Worm (Caenorhabditis elegans) whole organism, L1 larva: ENCODE data around the gene unc-16.

Experiments used
- F16B12.6 ChIP-seq: fragments of 150-350 bp; optimal IDR thresholded peaks from 2 replicates; lab custom pipeline; 2014; ENCODE audit warnings: missing biosample characterization, missing genetic modification characterization
- Y116A8C.19 ChIP-seq: sonication (generic microtip); optimal IDR thresholded peaks from 2 replicates; lab custom pipeline; 2016; ENCODE audit warnings: missing compliant biosample characterization, missing genetic modification characterization, borderline replicate concordance
- alr-1 ChIP-seq: fragments of 200-800 bp; sonication (Bioruptor generic); optimal IDR thresholded peaks from 2 replicates; lab custom pipeline; 2018; ENCODE audit warnings: borderline replicate concordance, mild to moderate bottlenecking, missing genetic modification characterization, missing compliant biosample characterization
- aly-2 ChIP-seq: fragments of 150-350 bp; optimal IDR thresholded peaks from 2 replicates; lab custom pipeline; 2014; ENCODE audit warnings: missing biosample characterization, missing genetic modification characterization
- blmp-1 ChIP-seq: fragments of 150-350 bp; optimal IDR thresholded peaks from 2 replicates; lab custom pipeline; 2014; ENCODE audit warnings: missing biosample characterization, missing genetic modification characterization
- ceh-8 ChIP-seq: fragments of 200-800 bp; sonication (Bioruptor generic); optimal IDR thresholded peaks from 2 replicates; lab custom pipeline; 2018; ENCODE audit warnings: mild to moderate bottlenecking, missing genetic modification characterization, moderate library complexity, missing compliant biosample characterization
- ceh-82 ChIP-seq, 3 experiments: fragments of 150-350 bp in 1 of 3; sonication (generic microtip) in 2 of 3; optimal IDR thresholded peaks; 2 replicates each; lab custom pipeline; 2014 to 2017; ENCODE audit warnings: missing biosample characterization in 3 of 3, missing genetic modification characterization in 3 of 3
- ceh-88 ChIP-seq: fragments of 200-800 bp; sonication (Bioruptor generic); IDR thresholded peaks from 2 replicates; pipeline ENCODE4 v1.3.6; 2022; ENCODE audit warnings: missing genetic modification characterization, missing compliant biosample characterization
- ceh-90 ChIP-seq: sonication (generic microtip); optimal IDR thresholded peaks from 2 replicates; lab custom pipeline; 2016; ENCODE audit warnings: missing genetic modification characterization, missing compliant biosample characterization
- dpl-1 ChIP-seq, 3 experiments: fragments of 150-350 bp in 2 of 3; sonication (generic microtip) in 1 of 3; optimal IDR thresholded peaks; 2 replicates each; lab custom pipeline; 2014 to 2017; ENCODE audit warnings: missing biosample characterization in 3 of 3, missing genetic modification characterization in 3 of 3, missing genetic modification reagents in 3 of 3
- dsc-1 ChIP-seq: sonication (generic microtip); optimal IDR thresholded peaks from 2 replicates; lab custom pipeline; 2016; ENCODE audit warnings: mild to moderate bottlenecking, missing genetic modification characterization, missing compliant biosample characterization
- elt-3 ChIP-seq, 6 experiments: fragments of 150-350 bp in 1 of 6; sonication (generic microtip); optimal IDR thresholded peaks; 2 replicates each; lab custom pipeline; 2017 to 2018; ENCODE audit warnings: missing biosample characterization in 6 of 6, missing genetic modification characterization in 6 of 6, inconsistent platforms in 1 of 6
- ets-5 ChIP-seq: fragments of 200-800 bp; sonication (Bioruptor generic); IDR thresholded peaks from 2 replicates; pipeline ENCODE4 v1.3.6; 2022; ENCODE audit warnings: missing genetic modification characterization, missing compliant biosample characterization
- fkh-10 ChIP-seq: sonication (generic microtip); optimal IDR thresholded peaks from 2 replicates; lab custom pipeline; 2017; ENCODE audit warnings: missing biosample characterization, missing genetic modification reagents, missing genetic modification characterization
- fkh-8 ChIP-seq: sonication (generic microtip); optimal IDR thresholded peaks from 2 replicates; lab custom pipeline; 2016; ENCODE audit warnings: mild to moderate bottlenecking, missing genetic modification characterization, missing compliant biosample characterization
- fos-1 ChIP-seq: fragments of 150-350 bp; optimal IDR thresholded peaks from 2 replicates; lab custom pipeline; 2014; ENCODE audit warnings: missing biosample characterization, missing genetic modification characterization
- grh-1 ChIP-seq: fragments of 200-800 bp; sonication (Bioruptor generic); IDR thresholded peaks from 2 replicates; pipeline ENCODE4 v1.3.6; 2022; ENCODE audit warnings: missing genetic modification reagents, missing genetic modification characterization, missing compliant biosample characterization
- hlh-17 ChIP-seq: fragments of 200-800 bp; sonication (Bioruptor generic); optimal IDR thresholded peaks from 2 replicates; lab custom pipeline; 2018; ENCODE audit warnings: missing genetic modification characterization, mild to moderate bottlenecking, missing compliant biosample characterization, moderate library complexity, borderline replicate concordance
- irx-1 ChIP-seq: sonication (generic microtip); optimal IDR thresholded peaks from 2 replicates; lab custom pipeline; 2016; ENCODE audit warnings: missing genetic modification characterization, missing compliant biosample characterization
- lin-13 ChIP-seq: fragments of 150-350 bp; optimal IDR thresholded peaks from 2 replicates; lab custom pipeline; 2014; ENCODE audit warnings: missing biosample characterization, missing genetic modification reagents, missing genetic modification characterization
- lin-14 ChIP-seq: fragments of 200-800 bp; sonication (Bioruptor generic); optimal IDR thresholded peaks from 2 replicates; lab custom pipeline; 2018; ENCODE audit warnings: mild to moderate bottlenecking, missing genetic modification characterization, moderate library complexity, missing compliant biosample characterization
- lin-35 ChIP-seq, 2 experiments: fragments of 150-350 bp; optimal IDR thresholded peaks; 2 replicates each; lab custom pipeline; 2014; ENCODE audit warnings: missing biosample characterization in 2 of 2, missing genetic modification characterization in 2 of 2, missing genetic modification reagents in 2 of 2
- lsy-2 ChIP-seq, 2 experiments: fragments of 150-350 bp; optimal IDR thresholded peaks; 2 replicates each; lab custom pipeline; 2014; ENCODE audit warnings: missing biosample characterization in 2 of 2, missing genetic modification characterization in 2 of 2
- mab-9 ChIP-seq: fragments of 200-800 bp; sonication (Bioruptor generic); IDR thresholded peaks from 2 replicates; pipeline ENCODE4 v1.3.6; 2022; ENCODE audit warnings: missing genetic modification reagents, missing genetic modification characterization, missing compliant biosample characterization
- mdl-1 ChIP-seq, 2 experiments: fragments of 150-350 bp; optimal IDR thresholded peaks; 2 replicates each; lab custom pipeline; 2014 to 2017; ENCODE audit warnings: missing biosample characterization in 2 of 2, missing genetic modification characterization in 2 of 2, inconsistent platforms in 1 of 2
- mep-1 ChIP-seq: fragments of 150-350 bp; optimal IDR thresholded peaks from 2 replicates; lab custom pipeline; 2014; ENCODE audit warnings: missing biosample characterization, missing genetic modification characterization
- nhr-12 ChIP-seq: sonication (generic microtip); optimal IDR thresholded peaks from 2 replicates; lab custom pipeline; 2017; ENCODE audit warnings: missing biosample characterization, missing genetic modification characterization
- nhr-20 ChIP-seq: sonication (generic microtip); optimal IDR thresholded peaks from 2 replicates; lab custom pipeline; 2016; ENCODE audit warnings: mild to moderate bottlenecking, missing genetic modification characterization, missing compliant biosample characterization
- nhr-28 ChIP-seq: fragments of 150-350 bp; optimal IDR thresholded peaks from 2 replicates; lab custom pipeline; 2014; ENCODE audit warnings: missing biosample characterization, missing genetic modification characterization
- nhr-47 ChIP-seq: sonication (generic microtip); optimal IDR thresholded peaks from 2 replicates; lab custom pipeline; 2016; ENCODE audit warnings: mild to moderate bottlenecking, missing genetic modification characterization, moderate library complexity, missing compliant biosample characterization
- nhr-71 ChIP-seq: sonication (generic microtip); optimal IDR thresholded peaks from 2 replicates; lab custom pipeline; 2016; ENCODE audit warnings: mild to moderate bottlenecking, missing genetic modification characterization, moderate library complexity, missing compliant biosample characterization
- nhr-76 ChIP-seq: sonication (generic microtip); optimal IDR thresholded peaks from 2 replicates; lab custom pipeline; 2017; ENCODE audit warnings: missing biosample characterization, missing genetic modification characterization
- nhr-77 ChIP-seq: fragments of 150-350 bp; optimal IDR thresholded peaks from 2 replicates; lab custom pipeline; 2014; ENCODE audit warnings: missing biosample characterization, missing genetic modification characterization
- nhr-84 ChIP-seq: sonication (generic microtip); optimal IDR thresholded peaks from 2 replicates; lab custom pipeline; 2017; ENCODE audit warnings: missing biosample characterization, missing genetic modification characterization
- nhr-85 ChIP-seq: sonication (generic microtip); peaks from one replicate; lab custom pipeline; 2016; ENCODE audit warnings: missing genetic modification characterization, inconsistent platforms, missing compliant biosample characterization
- pag-3 ChIP-seq: sonication (generic microtip); optimal IDR thresholded peaks from 2 replicates; lab custom pipeline; 2017; ENCODE audit warnings: missing genetic modification characterization, mild to moderate bottlenecking, missing compliant biosample characterization, antibody characterized with exemption, borderline replicate concordance; ENCODE audit not compliant: insufficient read depth
- pax-3 ChIP-seq: fragments of 200-800 bp; sonication (Bioruptor generic); optimal IDR thresholded peaks from 2 replicates; lab custom pipeline; 2018; ENCODE audit warnings: mild to moderate bottlenecking, missing genetic modification characterization, moderate library complexity, missing compliant biosample characterization
- pqm-1 ChIP-seq: sonication (generic microtip); optimal IDR thresholded peaks from 3 replicates; lab custom pipeline; 2017; ENCODE audit warnings: missing biosample characterization, missing genetic modification characterization
- rnt-1 ChIP-seq: sonication (generic microtip); optimal IDR thresholded peaks from 2 replicates; lab custom pipeline; 2016; ENCODE audit warnings: mild to moderate bottlenecking, missing genetic modification characterization, moderate library complexity, missing compliant biosample characterization
- skn-1 ChIP-seq: fragments of 150-350 bp; optimal IDR thresholded peaks from 2 replicates; lab custom pipeline; 2014; ENCODE audit warnings: missing biosample characterization, missing genetic modification characterization
- snu-23 ChIP-seq: sonication (generic microtip); optimal IDR thresholded peaks from 2 replicates; lab custom pipeline; 2016; ENCODE audit warnings: missing genetic modification characterization, missing compliant biosample characterization
- sox-4 ChIP-seq: sonication (generic microtip); optimal IDR thresholded peaks from 2 replicates; lab custom pipeline; 2016; ENCODE audit warnings: missing genetic modification characterization, missing compliant biosample characterization
- sptf-1 ChIP-seq: fragments of 150-350 bp; optimal IDR thresholded peaks from 2 replicates; lab custom pipeline; 2014; ENCODE audit warnings: missing biosample characterization, missing genetic modification characterization
- sup-37 ChIP-seq: fragments of 200-800 bp; sonication (Bioruptor generic); optimal IDR thresholded peaks from 2 replicates; lab custom pipeline; 2018; ENCODE audit warnings: mild to moderate bottlenecking, missing genetic modification characterization, missing compliant biosample characterization
- tbx-2 ChIP-seq: sonication (generic microtip); optimal IDR thresholded peaks from 2 replicates; lab custom pipeline; 2016; ENCODE audit warnings: missing genetic modification characterization, missing compliant biosample characterization
- unc-30 ChIP-seq: sonication (generic microtip); optimal IDR thresholded peaks from 2 replicates; lab custom pipeline; 2017; ENCODE audit warnings: missing biosample characterization, missing genetic modification characterization
- unc-62 ChIP-seq: fragments of 150-350 bp; optimal IDR thresholded peaks from 2 replicates; lab custom pipeline; 2014; ENCODE audit warnings: missing biosample characterization, missing genetic modification reagents, missing genetic modification characterization
- unc-86 ChIP-seq: sonication (generic microtip); optimal IDR thresholded peaks from 2 replicates; lab custom pipeline; 2016; ENCODE audit warnings: missing genetic modification characterization, missing compliant biosample characterization
- unc-98 ChIP-seq: fragments of 200-800 bp; sonication (Bioruptor generic); IDR thresholded peaks from 2 replicates; pipeline ENCODE4 v1.3.6; 2022; ENCODE audit warnings: missing genetic modification characterization, missing compliant biosample characterization
- xbp-1 ChIP-seq: sonication (generic microtip); optimal IDR thresholded peaks from 2 replicates; lab custom pipeline; 2016; ENCODE audit warnings: missing genetic modification characterization, missing compliant biosample characterization
- zip-4 ChIP-seq: fragments of 200-800 bp; sonication (Bioruptor generic); optimal IDR thresholded peaks from 2 replicates; lab custom pipeline; 2018; ENCODE audit warnings: mild to moderate bottlenecking, missing genetic modification characterization, moderate library complexity, missing compliant biosample characterization
- ztf-11 ChIP-seq, 2 experiments: sonication (generic microtip); optimal IDR thresholded peaks; 2 replicates each; lab custom pipeline; 2016 to 2017; ENCODE audit warnings: missing genetic modification characterization in 2 of 2, missing biosample characterization in 1 of 2, missing compliant biosample characterization in 1 of 2
- ztf-4 ChIP-seq: fragments of 150-350 bp; optimal IDR thresholded peaks from 2 replicates; lab custom pipeline; 2014; ENCODE audit warnings: missing biosample characterization, missing genetic modification characterization

The unc-16 gene

DNA sequence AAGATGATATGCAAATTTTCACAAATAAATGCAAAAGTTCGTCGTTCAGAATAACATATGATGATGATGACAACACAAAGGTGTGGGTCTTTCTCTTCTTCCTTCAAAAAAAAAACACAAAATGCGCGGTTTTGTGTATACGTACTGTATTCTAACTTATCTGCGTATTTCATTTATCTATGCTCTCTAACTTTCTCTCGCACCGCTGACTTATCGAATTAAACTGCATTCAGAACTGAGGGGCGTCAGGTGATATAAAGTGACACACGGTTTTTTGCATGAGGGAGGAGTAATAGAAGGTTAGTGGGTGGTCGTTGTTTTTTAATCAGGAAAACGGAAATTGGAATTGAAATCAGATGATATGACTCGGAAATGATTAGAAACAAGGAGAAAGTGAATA lies 45.8 kb upstream of the unc-16 start, which contains the start of gene sod-4 (continued):
- TF ChIP-seq lin-35 (GFP tag; optimal IDR thresholded peaks at IDR 0.05; lab: Kevin White, UChicago): peak in 1 of 2 experiments; percentile 77
- peak; percentile 71 for TF ChIP-seq snu-23 (GFP tag; lab: Kevin White, UChicago)
- TF ChIP-seq F16B12.6 (tag; lab: Kevin White, UChicago): no peak
- TF ChIP-seq skn-1 (tag; lab: Kevin White, UChicago): peak; percentile 25
- TF ChIP-seq nhr-12 (tag; lab: Kevin White, UChicago): no peak
- TF ChIP-seq grh-1: no peak
- peak; percentile 84 for TF ChIP-seq blmp-1 (tag; lab: Kevin White, UChicago)
- TF ChIP-seq ztf-4 (tag; lab: Kevin White, UChicago): no peak
- no peak for TF ChIP-seq sox-4 (tag; lab: Kevin White, UChicago)
- peak in 2 of 6 experiments; percentile 33 to 90 for TF ChIP-seq elt-3 (tag; optimal IDR thresholded peaks at IDR 0.05; lab: Kevin White, UChicago)
- peak; percentile 25 for TF ChIP-seq tbx-2 (tag; lab: Kevin White, UChicago)
- peak; percentile 13 for TF ChIP-seq lin-13
- TF ChIP-seq fkh-8 (tag; lab: Kevin White, UChicago): no peak
- no peak for TF ChIP-seq alr-1 (tag; lab: Kevin White, UChicago)
- no peak for TF ChIP-seq unc-30 (tag; lab: Kevin White, UChicago)
- TF ChIP-seq sup-37: no peak
- no peak for TF ChIP-seq ceh-8
- no peak for TF ChIP-seq irx-1 (tag; lab: Kevin White, UChicago)
- TF ChIP-seq sptf-1: no peak
- no peak for TF ChIP-seq zip-4 (GFP tag; lab: Kevin White, UChicago)
- TF ChIP-seq mab-9: no peak
- TF ChIP-seq pqm-1 (tag; lab: Kevin White, UChicago): no peak
- no peak for TF ChIP-seq fkh-10 (GFP tag; lab: Kevin White, UChicago)
- TF ChIP-seq fos-1 (tag; lab: Kevin White, UChicago): no peak
- TF ChIP-seq unc-86: no peak
- peak; percentile 63 for TF ChIP-seq mep-1 (tag; lab: Kevin White, UChicago)
- TF ChIP-seq nhr-76 (tag; lab: Kevin White, UChicago): no peak
- TF ChIP-seq nhr-84 (tag; lab: Kevin White, UChicago): no peak
- TF ChIP-seq hlh-17 (GFP tag; lab: Kevin White, UChicago): no peak
- TF ChIP-seq ztf-11 (tag; optimal IDR thresholded peaks at IDR 0.05; lab: Kevin White, UChicago): no peak
- TF ChIP-seq Y116A8C.19 (tag; lab: Kevin White, UChicago): no peak
- peak in 1 of 2 experiments; percentile 57 for TF ChIP-seq lsy-2 (tag; optimal IDR thresholded peaks at IDR 0.05; lab: Kevin White, UChicago)
- no peak for TF ChIP-seq ceh-82 (tag; optimal IDR thresholded peaks at IDR 0.05; lab: Kevin White, UChicago)
- no peak for TF ChIP-seq ceh-88 (GFP tag; lab: Robert Waterston, UW)
- no peak for TF ChIP-seq ets-5
- TF ChIP-seq nhr-47 (tag; lab: Kevin White, UChicago): peak; percentile 16
- peak; percentile 85 for TF ChIP-seq nhr-85 (tag; lab: Kevin White, UChicago)
- TF ChIP-seq lin-14 (GFP tag; lab: Kevin White, UChicago): peak; percentile 83
- TF ChIP-seq mdl-1 (tag; optimal IDR thresholded peaks at IDR 0.05; lab: Kevin White, UChicago): peak in 1 of 2 experiments; percentile 47
- peak; percentile 64 for TF ChIP-seq nhr-71 (tag; lab: Kevin White, UChicago)
- TF ChIP-seq unc-62 (GFP tag; lab: Kevin White, UChicago): no peak
- TF ChIP-seq ceh-90: no peak
- peak in 2 of 3 experiments; percentile 17 to 36 for TF ChIP-seq dpl-1 (GFP tag; optimal IDR thresholded peaks at IDR 0.05; lab: Kevin White, UChicago)
- TF ChIP-seq nhr-77: no peak
- TF ChIP-seq unc-98 (GFP tag; lab: Robert Waterston, UW): no peak
- no peak for TF ChIP-seq pax-3 (tag; lab: Kevin White, UChicago)
- no peak for TF ChIP-seq rnt-1
- no peak for TF ChIP-seq dsc-1
- peak; percentile 2 for TF ChIP-seq pag-3 (tag; lab: Kevin White, UChicago)
- TF ChIP-seq nhr-28 (tag; lab: Kevin White, UChicago): no peak
- peak; percentile 64 for TF ChIP-seq nhr-20
- TF ChIP-seq aly-2 (tag; lab: Kevin White, UChicago): no peak
- no peak for TF ChIP-seq xbp-1
